Worm (Caenorhabditis elegans): ENCODE measurements around the gene rgl-1.

Gene rgl-1

DNA sequence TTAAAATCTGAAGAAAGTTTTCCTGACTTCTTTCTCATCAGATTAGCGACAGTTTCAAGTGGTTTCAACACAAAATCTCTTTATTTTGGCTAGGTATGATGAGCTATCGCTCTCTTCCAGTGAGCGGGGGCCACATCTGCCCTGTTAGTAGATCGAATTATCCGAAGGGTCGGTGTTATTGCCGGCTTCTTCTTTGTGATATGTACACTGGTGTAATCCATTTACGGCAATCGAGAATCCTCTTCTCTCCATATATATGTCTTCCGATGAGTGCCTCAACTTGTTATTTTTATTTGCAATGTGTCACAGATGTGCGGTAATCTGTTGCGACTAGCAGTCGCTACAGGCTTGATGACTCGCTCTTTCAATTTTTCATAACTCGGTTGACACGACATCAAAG lies 17.8 kb downstream of the rgl-1 start:
- no peak for TF ChIP-seq unc-120 (tag; optimal IDR thresholded peaks at IDR 0.05; ENCODE audit: poor library complexity, severe bottlenecking)
- no peak for TF ChIP-seq ztf-11 (tag; optimal IDR thresholded peaks at IDR 0.05)
- peak; percentile 86 for TF ChIP-seq ces-1 (GFP tag; optimal IDR thresholded peaks at IDR 0.05)
- no peak for TF ChIP-seq lin-32 (GFP tag; optimal IDR thresholded peaks at IDR 0.05)
- TF ChIP-seq hlh-1 (tag; optimal IDR thresholded peaks at IDR 0.05), result no peak

ce11 chrX:3199249-3199648 lies 20.9 kb downstream of the rgl-1 start, which contains the start of gene fax-1:
fax-1 (minus strand) TSS chrX:3199349.
- TF ChIP-seq ces-1 (GFP tag; optimal IDR thresholded peaks at IDR 0.05), result peak; percentile 18
- TF ChIP-seq zip-8 (tag; optimal IDR thresholded peaks at IDR 0.05), result no peak
- TF ChIP-seq mab-5 (tag; optimal IDR thresholded peaks at IDR 0.05), result no peak

ce11 chrX:3197319-3197718 lies 22.8 kb downstream of the rgl-1 start:
- TF ChIP-seq pha-4 (tag; optimal IDR thresholded peaks at IDR 0.05), result no peak
- peak; percentile 58 for TF ChIP-seq ces-1 (GFP tag; optimal IDR thresholded peaks at IDR 0.05)
- no peak for TF ChIP-seq M03D4.4 (tag; optimal IDR thresholded peaks at IDR 0.05)
- TF ChIP-seq sptf-1 (tag; optimal IDR thresholded peaks at IDR 0.05), result no peak
- TF ChIP-seq drap-1 (GFP tag; optimal IDR thresholded peaks at IDR 0.05), result no peak
- TF ChIP-seq lin-32 (GFP tag; optimal IDR thresholded peaks at IDR 0.05), result no peak

- TF ChIP-seq ces-1 (GFP tag; optimal IDR thresholded peaks at IDR 0.05) (peak; percentile 91), drap-1 (GFP tag; optimal IDR thresholded peaks at IDR 0.05) (no peak)
These were observed 28.7 kb downstream of the rgl-1 start for ce11 chrX:3191353-3192065.

DNA sequence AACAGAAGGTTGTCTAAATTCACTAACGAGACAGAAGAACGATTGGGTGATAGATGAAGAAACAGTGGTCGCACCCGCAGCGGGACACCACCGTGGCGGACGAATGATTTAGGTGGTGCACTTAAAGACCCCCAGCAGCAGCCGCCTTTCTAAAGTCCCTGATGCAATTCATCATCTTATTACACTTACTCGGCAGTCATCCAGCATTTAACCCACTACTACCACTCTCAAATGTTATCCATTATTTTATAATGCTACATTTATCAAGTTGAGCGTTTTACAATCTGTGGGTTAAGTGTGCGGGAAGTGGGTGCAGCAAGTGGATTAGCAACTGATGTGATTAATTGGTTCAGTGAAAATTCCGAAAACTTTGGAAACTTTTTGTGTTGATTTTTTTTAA lies 30.0 kb downstream of the rgl-1 start:
- no peak for TF ChIP-seq ceh-39 (tag; optimal IDR thresholded peaks at IDR 0.05)
- peak; percentile 72 for TF ChIP-seq ces-1 (GFP tag; optimal IDR thresholded peaks at IDR 0.05)
- TF ChIP-seq bed-3 (GFP tag; optimal IDR thresholded peaks at IDR 0.05), result no peak
- no peak for TF ChIP-seq snpc-4 (tag; optimal IDR thresholded peaks at IDR 0.05)
- TF ChIP-seq drap-1 (GFP tag; optimal IDR thresholded peaks at IDR 0.05), result no peak
- no peak for TF ChIP-seq blmp-1 (tag; optimal IDR thresholded peaks at IDR 0.05)
- no peak for TF ChIP-seq nhr-12 (tag; optimal IDR thresholded peaks at IDR 0.05)
- no peak for TF ChIP-seq mep-1 (tag; optimal IDR thresholded peaks at IDR 0.05)
- TF ChIP-seq flh-1 (GFP tag; optimal IDR thresholded peaks at IDR 0.05), result no peak
- no peak for TF ChIP-seq sptf-1 (tag; optimal IDR thresholded peaks at IDR 0.05)
- no peak for TF ChIP-seq ceh-83 (GFP tag; optimal IDR thresholded peaks at IDR 0.05)
- no peak for TF ChIP-seq zip-8 (tag; optimal IDR thresholded peaks at IDR 0.05)
- no peak for TF ChIP-seq unc-120 (tag; optimal IDR thresholded peaks at IDR 0.05; ENCODE audit: poor library complexity, severe bottlenecking)
- no peak for TF ChIP-seq pha-4 (tag; optimal IDR thresholded peaks at IDR 0.05)
- TF ChIP-seq mab-5 (tag; optimal IDR thresholded peaks at IDR 0.05), result no peak
- TF ChIP-seq lin-13 (tag; optimal IDR thresholded peaks at IDR 0.05), result no peak
- TF ChIP-seq sem-2 (GFP tag; optimal IDR thresholded peaks at IDR 0.05), result no peak
- no peak for TF ChIP-seq tbx-8 (GFP tag; optimal IDR thresholded peaks at IDR 0.05)
- no peak for TF ChIP-seq ceh-43 (GFP tag; optimal IDR thresholded peaks at IDR 0.05)
- peak; percentile 81 for TF ChIP-seq unc-62 (GFP tag; optimal IDR thresholded peaks at IDR 0.05)
- TF ChIP-seq ham-2 (GFP tag; optimal IDR thresholded peaks at IDR 0.05), result no peak
- TF ChIP-seq elt-3 (tag; optimal IDR thresholded peaks at IDR 0.05), result no peak
- TF ChIP-seq hlh-1 (tag; optimal IDR thresholded peaks at IDR 0.05), result peak; percentile 68
- no peak for TF ChIP-seq unc-39 (tag; optimal IDR thresholded peaks at IDR 0.05)
- TF ChIP-seq elt-1 (tag; optimal IDR thresholded peaks at IDR 0.05; ENCODE audit: borderline replicate concordance, insufficient read depth), result no peak

ce11 chrX:3184649-3185048 lies 35.5 kb downstream of the rgl-1 start:
- TF ChIP-seq mab-5 (tag; optimal IDR thresholded peaks at IDR 0.05), result no peak
- TF ChIP-seq ces-1 (GFP tag; optimal IDR thresholded peaks at IDR 0.05), result peak; percentile 54
- TF ChIP-seq zip-8 (tag; optimal IDR thresholded peaks at IDR 0.05), result no peak
- no peak for TF ChIP-seq unc-62 (GFP tag; optimal IDR thresholded peaks at IDR 0.05)
- TF ChIP-seq ztf-11 (tag; optimal IDR thresholded peaks at IDR 0.05), result no peak
- TF ChIP-seq ceh-39 (tag; optimal IDR thresholded peaks at IDR 0.05), result no peak
